Worm (Caenorhabditis elegans): ENCODE data around the gene inpp-5K.

- no peak for TF ChIP-seq pqm-1 (tag; optimal IDR thresholded peaks at IDR 0.05)
- no peak for TF ChIP-seq tbx-7 (tag; optimal IDR thresholded peaks at IDR 0.05)
- TF ChIP-seq ref-2 (tag; optimal IDR thresholded peaks at IDR 0.05), result no peak
- no peak for TF ChIP-seq fkh-10 (GFP tag; optimal IDR thresholded peaks at IDR 0.05)
- no peak for TF ChIP-seq ama-1 (optimal IDR thresholded peaks at IDR 0.05)
- TF ChIP-seq elt-2 (tag; optimal IDR thresholded peaks at IDR 0.05), result no peak
- no peak for TF ChIP-seq pha-4 (tag; optimal IDR thresholded peaks at IDR 0.05)
- no peak for TF ChIP-seq F13H6.1 (tag; optimal IDR thresholded peaks at IDR 0.05)
- TF ChIP-seq pag-3 (tag; optimal IDR thresholded peaks at IDR 0.05; ENCODE audit: borderline replicate concordance), result no peak
- no peak for TF ChIP-seq C38D4.7 (GFP tag; optimal IDR thresholded peaks at IDR 0.05)
Observed at ce11 chrIII:8137777-8138176, 23.4 kb downstream of the inpp-5K start, which contains the start of gene hsp-12.2.
